Fruit fly (Drosophila melanogaster) whole organism, pupa: ENCODE measurements around the gene ema.

Source experiments
- CG13204 ChIP-seq: fragments of 200-800 bp; sonication (Bioruptor generic); optimal IDR thresholded peaks from 2 replicates; lab custom pipeline; 2018; ENCODE audit warnings: missing biosample characterization, mild to moderate bottlenecking, missing genetic modification characterization, moderate library complexity
- CG17806 ChIP-seq: fragments of 200-800 bp; sonication (Bioruptor generic); optimal IDR thresholded peaks from 2 replicates; lab custom pipeline; 2018; ENCODE audit warnings: missing biosample characterization, mild to moderate bottlenecking, missing genetic modification characterization, moderate library complexity
- CG34367 ChIP-seq: fragments of 200-800 bp; sonication (Bioruptor generic); optimal IDR thresholded peaks from 2 replicates; lab custom pipeline; 2018; ENCODE audit warnings: missing biosample characterization, mild to moderate bottlenecking, missing genetic modification characterization
- CG8301 ChIP-seq: fragments of 200-800 bp; sonication (Bioruptor generic); optimal IDR thresholded peaks from 2 replicates; lab custom pipeline; 2018; ENCODE audit warnings: missing biosample characterization, mild to moderate bottlenecking, missing genetic modification characterization
- Pif1A ChIP-seq: fragments of 200-800 bp; sonication (Bioruptor generic); optimal IDR thresholded peaks from 3 replicates; lab custom pipeline; 2016; ENCODE audit warnings: missing biosample characterization, missing genetic modification characterization
- fd96Ca ChIP-seq: fragments of 200-800 bp; sonication (Bioruptor generic); IDR thresholded peaks from 3 replicates; pipeline ENCODE4 v1.3.6; 2022; ENCODE audit warnings: missing biosample characterization, missing genetic modification characterization

DNA sequence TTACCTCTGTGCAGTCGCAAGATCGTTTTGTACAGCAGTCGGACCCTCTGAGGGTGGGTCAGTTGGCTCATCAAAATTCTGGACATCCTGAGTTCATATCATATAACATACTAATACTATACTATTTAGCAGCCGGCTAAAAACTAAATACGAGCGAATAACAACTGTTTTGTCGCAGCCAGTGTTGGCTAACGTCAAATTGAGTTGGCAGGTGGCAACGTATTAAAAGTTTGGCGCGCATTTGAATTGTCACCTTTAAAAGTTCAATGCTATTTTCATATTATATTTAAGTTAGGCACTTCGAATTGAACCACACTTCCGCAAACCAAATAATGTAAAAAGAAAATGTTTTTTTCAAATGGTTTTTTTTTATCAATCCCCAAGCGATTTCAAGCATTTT, 40.8 kb upstream of the ema start, which contains the start of gene Sdhaf3:
- no peak for TF ChIP-seq CG34367 (tag; lab: Kevin White, UChicago)
- TF ChIP-seq CG17806 (tag; lab: Kevin White, UChicago): no peak
- TF ChIP-seq fd96Ca (GFP tag; lab: Robert Waterston, UW): no peak
- no peak for TF ChIP-seq CG8301 (tag; lab: Kevin White, UChicago)
- no peak for TF ChIP-seq Pif1A (GFP tag; lab: Kevin White, UChicago)
- TF ChIP-seq CG13204: no peak
